Fruit fly (Drosophila melanogaster): ENCODE data around the gene CG13630.

The CG13630 gene

DNA sequence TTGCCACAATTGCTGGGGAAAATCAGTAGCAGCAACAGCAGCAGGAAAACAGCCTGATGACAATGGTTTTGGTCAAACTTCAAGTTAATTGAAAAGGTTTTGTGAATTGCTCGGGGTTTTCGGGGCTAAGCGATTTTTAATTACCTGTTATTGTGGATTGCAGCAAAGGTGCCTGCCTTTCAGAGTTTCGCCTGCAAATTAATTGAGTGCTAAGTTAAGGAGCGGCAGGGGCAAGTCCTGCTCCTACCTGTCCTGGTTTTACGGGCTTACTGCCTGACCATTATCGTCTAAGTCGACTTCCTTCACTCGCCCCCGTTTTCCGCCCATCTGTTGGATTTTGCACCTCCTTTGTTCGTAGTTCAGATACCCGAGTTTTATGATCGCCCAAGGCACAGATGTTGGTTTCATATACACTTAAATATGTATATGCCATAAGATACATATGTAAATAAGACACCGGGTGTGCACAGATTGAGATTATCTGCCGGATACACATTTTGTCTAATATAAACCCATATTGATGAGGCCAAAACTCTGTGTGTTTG is 7.3 kb upstream of the CG13630 start:
- TF ChIP-seq Sp1 (GFP tag; optimal IDR thresholded peaks at IDR 0.05), result no peak
- no peak for TF ChIP-seq sage (GFP tag; optimal IDR thresholded peaks at IDR 0.05)
- TF ChIP-seq br (GFP tag; optimal IDR thresholded peaks at IDR 0.05), result no peak
- no peak for TF ChIP-seq Hr83 (GFP tag; optimal IDR thresholded peaks at IDR 0.05; ENCODE audit: poor library complexity, severe bottlenecking)
- TF ChIP-seq Dif (GFP tag; optimal IDR thresholded peaks at IDR 0.05; ENCODE audit: partially characterized antibody), result no peak
- no peak for TF ChIP-seq brk (GFP tag; optimal IDR thresholded peaks at IDR 0.05)
- no peak for TF ChIP-seq OdsH (GFP tag; optimal IDR thresholded peaks at IDR 0.05)
- no peak for TF ChIP-seq HLH106 (tag; optimal IDR thresholded peaks at IDR 0.05)
- TF ChIP-seq dsf (GFP tag; optimal IDR thresholded peaks at IDR 0.05; ENCODE audit: borderline replicate concordance), result no peak
- no peak for TF ChIP-seq rgr (GFP tag; optimal IDR thresholded peaks at IDR 0.05)
- no peak for TF ChIP-seq N (GFP tag; optimal IDR thresholded peaks at IDR 0.05)
- no peak for TF ChIP-seq sv (GFP tag; optimal IDR thresholded peaks at IDR 0.05)
- no peak for TF ChIP-seq usp (GFP tag; optimal IDR thresholded peaks at IDR 0.05)
- TF ChIP-seq h (GFP tag; optimal IDR thresholded peaks at IDR 0.05), result no peak

DNA sequence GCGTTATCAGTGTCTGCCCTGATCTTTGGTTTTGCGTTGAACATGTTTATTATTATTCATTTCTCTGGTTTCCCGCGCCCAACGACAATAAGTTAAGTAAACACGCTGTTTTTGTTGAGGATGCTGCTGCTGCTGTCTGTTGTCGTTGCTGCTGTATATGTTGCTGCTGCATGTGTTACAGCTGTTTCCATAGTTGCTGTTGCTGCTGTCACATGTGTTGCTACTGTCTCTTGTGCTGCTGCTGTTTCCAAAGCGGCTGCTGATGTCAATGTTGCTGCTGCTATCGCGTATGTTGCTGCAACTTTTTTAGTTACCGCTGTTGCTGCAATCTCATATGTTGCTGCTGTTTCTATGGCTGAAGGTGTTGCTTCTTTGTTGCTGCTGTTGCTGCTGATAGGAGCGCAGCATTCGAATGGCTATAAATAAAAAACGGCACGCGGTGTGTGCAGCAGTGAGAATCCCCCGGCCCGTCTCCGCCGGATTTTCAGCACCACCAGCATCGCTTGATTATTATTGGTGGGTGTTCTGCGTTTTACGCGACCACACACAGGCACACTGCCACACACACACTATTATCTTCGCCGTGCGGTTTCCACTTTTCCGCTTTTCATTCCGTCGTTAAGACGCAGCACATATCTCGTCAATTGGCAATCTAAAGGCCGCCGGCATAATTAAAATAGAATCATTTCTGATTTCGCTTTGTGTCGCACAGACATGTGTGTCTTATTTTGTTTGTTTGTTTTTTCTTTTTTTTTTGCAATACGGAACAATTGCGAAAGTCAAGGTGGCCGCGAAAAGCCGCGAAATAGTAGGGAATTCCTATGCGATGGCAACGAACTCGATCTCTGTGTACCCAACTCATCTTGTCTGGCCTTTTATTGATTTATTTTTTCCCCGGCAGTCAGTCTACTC is 1.6 kb upstream of the CG13630 start:
- TF ChIP-seq Dfd (GFP tag; optimal IDR thresholded peaks at IDR 0.05) (peak; percentile 72), CrebA (GFP tag; optimal IDR thresholded peaks at IDR 0.05; ENCODE audit: borderline replicate concordance) (no peak)

DNA sequence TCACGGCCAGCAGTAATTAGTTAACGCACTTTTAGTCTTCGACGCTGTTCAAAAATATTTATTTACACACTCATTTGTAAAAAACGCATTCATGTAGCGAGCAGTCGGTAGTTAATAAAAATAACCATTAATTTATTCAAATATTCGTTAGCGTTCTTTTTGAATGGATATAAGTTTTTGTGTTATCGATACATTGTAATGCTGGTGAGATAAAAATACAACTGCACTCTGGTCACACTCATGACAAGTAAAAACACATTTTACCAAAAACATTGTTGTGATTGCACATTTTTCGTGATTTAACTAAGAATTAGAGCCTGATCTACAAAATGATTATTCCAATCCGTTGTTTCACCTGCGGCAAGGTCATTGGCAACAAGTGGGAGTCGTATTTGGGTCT is 1.9 kb downstream of the CG13630 start, which contains the start of gene Polr2L:
Polr2L (plus strand) TSS at position 223 of the 400 bp plus-strand sequence.
- TF ChIP-seq dsf (GFP tag; optimal IDR thresholded peaks at IDR 0.05; ENCODE audit: borderline replicate concordance), result no peak
- TF ChIP-seq jim (GFP tag; optimal IDR thresholded peaks at IDR 0.05), result no peak
- no peak for TF ChIP-seq Hr83 (GFP tag; optimal IDR thresholded peaks at IDR 0.05; ENCODE audit: poor library complexity, severe bottlenecking)
- no peak for TF ChIP-seq pan (optimal IDR thresholded peaks at IDR 0.05)
- no peak for TF ChIP-seq GATAd (GFP tag; optimal IDR thresholded peaks at IDR 0.05)
- TF ChIP-seq brk (GFP tag; optimal IDR thresholded peaks at IDR 0.05), result no peak

DNA sequence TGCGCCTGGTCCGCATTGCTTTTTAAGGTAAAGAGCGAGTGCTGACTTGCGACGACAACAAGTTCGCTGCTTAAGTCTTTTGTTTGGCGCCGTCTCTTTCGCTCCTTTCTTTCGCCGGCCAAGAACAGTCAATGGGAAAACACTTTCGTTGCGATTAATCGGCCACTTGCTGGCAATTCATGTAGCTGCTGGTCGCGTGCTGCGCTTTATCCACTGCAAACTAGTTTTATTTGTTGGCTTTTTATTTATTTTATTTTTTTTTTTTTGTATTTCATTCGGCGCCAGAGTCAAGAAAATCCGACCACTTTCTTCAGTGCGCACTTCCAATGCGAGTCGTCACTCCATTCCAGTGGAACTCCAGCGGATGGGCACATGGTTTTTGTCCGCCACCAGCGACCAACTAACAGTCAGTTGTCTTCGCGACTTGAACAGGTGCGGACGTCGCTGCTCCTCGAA is 6.8 kb downstream of the CG13630 start, which contains the start of the genes CG13627 and CG46316:
CG13627 (plus strand) TSS at position 406 of the 456 bp plus-strand sequence.
CG46316 (plus strand) TSS at position 406 of the 456 bp plus-strand sequence.
- TF ChIP-seq Hr83 (GFP tag; optimal IDR thresholded peaks at IDR 0.05; ENCODE audit: poor library complexity, severe bottlenecking), result no peak
- peak; percentile 15 for TF ChIP-seq psq (GFP tag; optimal IDR thresholded peaks at IDR 0.05)
- TF ChIP-seq dl (GFP tag; optimal IDR thresholded peaks at IDR 0.05; ENCODE audit: insufficient read depth in 1 of 2, partially characterized antibody in 2 of 2), result no peak
- TF ChIP-seq sv (GFP tag; optimal IDR thresholded peaks at IDR 0.05), result no peak

DNA sequence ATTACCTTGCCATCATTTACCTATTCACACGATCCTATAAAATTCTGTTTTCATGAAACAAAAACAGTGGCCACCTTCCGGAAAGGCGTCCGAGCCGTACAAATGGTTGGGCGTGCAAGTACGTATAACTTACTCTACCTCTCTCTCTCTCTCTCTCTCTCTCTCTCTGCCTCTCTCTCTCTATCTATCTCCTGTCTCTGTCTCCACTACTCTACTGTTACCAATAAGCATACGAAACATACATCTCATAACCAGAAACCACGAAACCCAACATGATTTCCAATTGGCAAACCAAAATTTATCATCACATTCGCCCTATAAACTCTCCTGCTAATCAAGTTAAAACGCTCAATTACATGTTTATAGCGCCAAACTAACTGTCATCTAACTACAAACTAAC is 19.9 kb downstream of the CG13630 start:
- no peak for TF ChIP-seq jim (GFP tag; optimal IDR thresholded peaks at IDR 0.05)

DNA sequence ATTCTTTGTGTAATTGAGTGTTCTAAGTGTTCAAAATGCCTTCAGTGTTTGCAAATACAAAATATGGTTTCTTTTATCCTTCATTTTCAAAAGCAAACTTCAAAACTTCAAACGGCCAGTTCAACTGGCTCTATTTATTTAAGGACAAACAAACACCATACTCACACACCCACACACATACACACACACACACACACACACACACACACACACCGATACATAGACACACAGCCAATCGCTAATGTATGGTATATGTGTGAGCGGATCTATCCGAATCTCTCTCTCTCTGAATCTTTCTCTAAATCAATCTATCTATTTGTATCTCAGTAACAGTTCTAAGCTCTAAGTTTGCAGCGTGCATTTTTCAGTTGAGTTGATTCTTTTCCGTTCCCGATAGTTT is 26.3 kb downstream of the CG13630 start:
- no peak for TF ChIP-seq Jra (GFP tag; optimal IDR thresholded peaks at IDR 0.05)
- TF ChIP-seq Rel (GFP tag; optimal IDR thresholded peaks at IDR 0.05), result no peak
- no peak for TF ChIP-seq Rel (tag; optimal IDR thresholded peaks at IDR 0.05)
- peak; percentile 82 for TF ChIP-seq Dfd (GFP tag; optimal IDR thresholded peaks at IDR 0.05)
- no peak for TF ChIP-seq OdsH (GFP tag; optimal IDR thresholded peaks at IDR 0.05)
- TF ChIP-seq sage (GFP tag; optimal IDR thresholded peaks at IDR 0.05), result no peak
- no peak for TF ChIP-seq br (GFP tag; optimal IDR thresholded peaks at IDR 0.05)

DNA sequence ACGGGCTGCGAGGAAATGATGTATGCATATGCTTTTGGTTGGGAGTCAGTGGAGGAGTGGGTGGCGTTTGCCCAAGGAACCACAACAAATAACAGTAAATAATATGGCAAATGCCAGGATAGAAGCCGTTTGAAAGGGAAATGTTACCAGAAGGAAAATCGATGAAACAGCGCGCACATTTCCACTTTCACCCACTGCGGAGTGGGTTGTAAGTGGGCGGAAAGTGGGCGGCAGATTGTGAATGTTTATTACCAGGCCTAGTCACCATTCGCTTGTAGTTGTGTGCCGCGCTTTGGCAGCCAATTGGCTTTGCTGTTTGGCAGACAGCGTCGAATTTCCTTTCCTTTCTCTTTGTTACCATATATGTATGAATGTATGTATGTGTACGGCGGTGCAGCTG is 47.5 kb downstream of the CG13630 start:
- no peak for TF ChIP-seq Sp1 (GFP tag; optimal IDR thresholded peaks at IDR 0.05)
- TF ChIP-seq ey (GFP tag; optimal IDR thresholded peaks at IDR 0.05), result no peak
- no peak for TF ChIP-seq sv (GFP tag; optimal IDR thresholded peaks at IDR 0.05)
- no peak for TF ChIP-seq brk (GFP tag; optimal IDR thresholded peaks at IDR 0.05)
- TF ChIP-seq foxo (GFP tag; optimal IDR thresholded peaks at IDR 0.05), result no peak
- TF ChIP-seq h (GFP tag; optimal IDR thresholded peaks at IDR 0.05), result no peak
- TF ChIP-seq N (GFP tag; optimal IDR thresholded peaks at IDR 0.05), result no peak
- no peak for TF ChIP-seq lola (GFP tag; optimal IDR thresholded peaks at IDR 0.05)

Measured in whole organism, wandering third instar larva.